Fruit fly (Drosophila melanogaster) Kc167 (cell line): ENCODE data around the gene Jhbp3.

Experiments
- Myc ChIP-seq: fragments of >200 bp; optimal IDR thresholded peaks from 2 replicates; lab custom pipeline; 2017; ENCODE audit warnings: missing external identifiers
- Sin3A ChIP-seq: fragments of >200 bp; optimal IDR thresholded peaks from 2 replicates; lab custom pipeline; 2018; ENCODE audit warnings: missing external identifiers
- h ChIP-seq: fragments of >200 bp; optimal IDR thresholded peaks from 3 replicates; lab custom pipeline; 2018; ENCODE audit warnings: missing external identifiers
- insv ChIP-seq: fragments of >200 bp; optimal IDR thresholded peaks from 3 replicates; lab custom pipeline; 2018; ENCODE audit warnings: missing external identifiers
- psq ChIP-seq: fragments of >200 bp; optimal IDR thresholded peaks from 2 replicates; lab custom pipeline; 2017; ENCODE audit warnings: missing external identifiers
- ttk ChIP-seq: sonication (Bioruptor generic); optimal IDR thresholded peaks from 2 replicates; lab custom pipeline; 2017; ENCODE audit warnings: missing external identifiers

The Jhbp3 gene

DNA sequence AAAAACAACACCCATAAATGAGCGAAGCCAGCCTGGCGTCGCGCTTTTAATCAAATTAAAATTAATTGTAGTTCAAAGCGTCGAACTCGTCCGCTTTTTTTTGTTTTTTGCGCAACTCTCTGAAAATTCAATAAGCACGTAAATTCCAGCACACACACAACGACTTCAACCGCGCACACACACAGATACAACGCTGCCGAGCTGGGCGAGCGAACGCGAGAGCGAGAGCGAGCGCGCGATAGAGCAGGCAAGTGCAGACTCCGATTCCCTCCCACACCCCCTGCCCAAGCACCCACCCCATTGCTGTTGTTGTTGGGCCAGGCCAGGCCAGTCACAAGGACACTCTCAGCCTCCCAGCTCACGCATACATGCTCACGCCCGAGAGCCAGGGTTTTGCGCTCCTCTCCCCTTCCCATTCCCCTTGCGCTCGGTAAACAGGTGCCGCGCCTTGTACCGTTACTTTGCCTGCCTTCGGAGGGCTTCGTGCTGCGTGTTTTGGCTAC lies 44.2 kb downstream of the Jhbp3 start:
- no peak for TF ChIP-seq psq
- TF ChIP-seq h, result no peak
- no peak for TF ChIP-seq Myc (lab: Kevin White, UChicago)
- no peak for TF ChIP-seq insv (lab: Kevin White, UChicago)
- TF ChIP-seq Sin3A (lab: Kevin White, UChicago), result no peak

DNA sequence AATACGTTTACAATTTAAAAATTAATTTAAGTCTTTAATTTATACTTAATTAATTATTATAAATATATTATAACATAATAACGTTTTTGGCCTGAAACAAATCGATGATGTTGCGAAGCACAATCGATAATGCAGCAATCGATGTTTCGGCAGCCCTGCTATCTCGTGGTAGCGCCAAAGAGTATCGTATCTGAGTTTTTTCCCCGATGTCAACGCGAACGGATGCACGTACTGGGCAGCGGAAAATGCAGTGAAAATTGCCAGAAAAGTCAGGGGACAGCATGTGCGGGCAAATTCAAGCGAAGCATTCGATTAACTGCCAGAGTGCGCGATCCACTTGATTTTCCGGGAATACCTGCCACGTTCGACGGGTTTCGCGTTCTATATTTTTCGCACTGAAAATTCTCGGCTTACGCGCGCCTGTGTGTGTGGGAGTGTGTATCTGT lies 44.7 kb downstream of the Jhbp3 start, which contains the start of gene Cdep:
Gene Cdep, plus strand, starts transcription at position 188 of the 446 bp plus-strand sequence.
- no peak for TF ChIP-seq h
- TF ChIP-seq psq, result no peak
- no peak for TF ChIP-seq insv (lab: Kevin White, UChicago)
- TF ChIP-seq ttk (lab: Kevin White, UChicago), result no peak
- TF ChIP-seq Myc (lab: Kevin White, UChicago), result no peak
- TF ChIP-seq Sin3A (lab: Kevin White, UChicago), result no peak

DNA sequence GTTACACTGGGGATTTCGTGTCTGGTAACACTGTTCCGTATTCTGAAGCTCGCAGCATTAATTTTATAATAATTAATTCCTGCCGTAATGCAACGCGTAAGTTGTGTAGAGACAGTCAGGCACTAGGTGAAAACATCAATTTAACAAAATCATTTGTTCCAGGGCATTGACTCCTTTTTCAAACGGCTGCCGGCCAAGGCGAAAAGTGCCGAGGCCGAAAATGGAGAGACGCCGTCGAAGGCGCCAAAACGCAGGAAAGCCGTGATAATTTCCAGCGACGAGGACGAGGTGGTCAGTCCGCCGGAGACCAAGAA lies 48.5 kb downstream of the Jhbp3 start:
- TF ChIP-seq h (no peak), psq (no peak), insv (lab: Kevin White, UChicago) (no peak), ttk (lab: Kevin White, UChicago) (no peak), Myc (lab: Kevin White, UChicago) (no peak), Sin3A (lab: Kevin White, UChicago) (no peak)

DNA sequence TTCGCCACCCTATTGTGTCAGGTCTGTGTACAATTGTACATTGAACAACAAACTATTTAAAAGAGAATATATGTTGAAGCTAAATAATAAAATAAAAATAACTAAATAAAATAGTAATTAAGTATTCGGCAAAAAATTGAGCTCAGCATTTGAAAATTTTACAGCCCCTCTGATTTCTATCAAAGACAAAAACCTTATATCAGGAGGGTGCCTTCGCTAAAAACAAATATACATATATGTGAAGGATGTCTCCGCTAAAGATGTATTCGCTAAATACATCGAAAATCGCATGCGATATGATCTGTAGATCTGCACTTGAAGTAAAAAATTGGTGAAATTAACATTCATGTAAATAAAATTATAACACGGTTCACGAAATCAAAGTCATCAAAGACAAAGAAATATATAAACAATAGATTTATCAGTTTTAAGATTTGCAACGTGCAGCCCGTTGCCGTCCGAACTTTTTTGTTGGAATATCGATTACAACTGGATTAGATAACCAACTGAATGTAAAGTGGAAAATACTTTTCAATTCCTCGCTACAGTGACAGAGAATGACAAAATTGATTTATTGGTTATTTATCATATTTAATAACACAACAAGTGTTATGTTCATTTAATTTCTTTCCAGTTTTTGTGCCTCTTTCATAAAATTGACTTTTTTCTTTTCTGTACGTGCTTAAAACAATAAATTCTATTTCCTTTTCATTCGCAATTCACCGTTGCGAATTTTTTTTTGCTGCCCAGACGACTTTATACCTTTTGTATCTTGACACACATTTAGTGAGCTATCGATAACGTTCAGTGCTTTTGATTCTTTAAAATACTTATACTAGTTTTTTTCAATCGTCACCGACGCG lies 49.1 kb downstream of the Jhbp3 start, which contains the start of gene Gnf1:
Gene Gnf1, plus strand, starts transcription at position 859 of the 863 bp plus-strand sequence.
- TF ChIP-seq ttk (lab: Kevin White, UChicago) (no peak), Sin3A (lab: Kevin White, UChicago) (no peak), insv (lab: Kevin White, UChicago) (no peak), psq (no peak), Myc (lab: Kevin White, UChicago) (no peak), h (no peak)

DNA sequence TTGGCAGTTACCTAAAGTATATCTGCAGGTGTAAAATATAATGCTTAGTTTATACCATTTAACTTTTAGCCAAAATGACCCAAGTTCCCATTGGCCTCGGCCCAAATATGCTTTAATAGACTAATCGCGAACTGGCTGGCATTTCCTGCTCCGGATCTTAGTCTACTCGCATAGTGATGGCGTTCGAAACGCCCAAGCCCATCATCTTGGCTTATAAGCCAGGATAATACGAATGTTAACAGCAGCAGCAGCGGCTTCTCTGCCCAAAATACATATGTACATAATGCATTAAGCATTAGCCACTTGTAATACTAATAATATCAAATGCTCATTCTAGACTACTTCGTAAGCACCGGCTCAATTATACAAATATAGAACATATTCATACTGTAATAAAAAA lies 50.2 kb downstream of the Jhbp3 start:
- TF ChIP-seq Myc (lab: Kevin White, UChicago) (no peak), ttk (lab: Kevin White, UChicago) (no peak), h (no peak)

DNA sequence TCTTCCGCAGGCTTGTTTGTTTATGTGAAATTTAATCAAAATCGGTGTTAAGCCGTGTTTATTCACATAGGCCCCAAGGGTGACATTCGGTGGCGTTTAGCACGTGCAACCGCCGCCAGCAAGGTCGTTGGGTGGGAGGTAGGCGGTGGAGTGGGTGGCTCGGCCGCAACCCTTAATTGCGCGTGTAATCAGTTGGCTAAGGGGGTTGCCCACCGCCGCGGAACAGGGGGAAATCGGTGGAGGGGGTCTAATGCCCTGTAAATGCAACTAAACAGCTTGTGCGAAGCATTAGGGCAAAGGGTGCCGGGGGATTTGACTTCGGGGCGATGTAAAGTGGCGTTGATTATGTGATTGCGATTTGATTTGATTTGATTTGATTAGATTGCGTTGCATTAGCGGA lies 51.5 kb downstream of the Jhbp3 start:
- TF ChIP-seq insv (lab: Kevin White, UChicago) (no peak), ttk (lab: Kevin White, UChicago) (no peak), psq (no peak), Sin3A (lab: Kevin White, UChicago) (no peak), h (no peak), Myc (lab: Kevin White, UChicago) (no peak)
